ENCODE assay signal across 1 fruit fly cellular context in the genomic region with DNA sequence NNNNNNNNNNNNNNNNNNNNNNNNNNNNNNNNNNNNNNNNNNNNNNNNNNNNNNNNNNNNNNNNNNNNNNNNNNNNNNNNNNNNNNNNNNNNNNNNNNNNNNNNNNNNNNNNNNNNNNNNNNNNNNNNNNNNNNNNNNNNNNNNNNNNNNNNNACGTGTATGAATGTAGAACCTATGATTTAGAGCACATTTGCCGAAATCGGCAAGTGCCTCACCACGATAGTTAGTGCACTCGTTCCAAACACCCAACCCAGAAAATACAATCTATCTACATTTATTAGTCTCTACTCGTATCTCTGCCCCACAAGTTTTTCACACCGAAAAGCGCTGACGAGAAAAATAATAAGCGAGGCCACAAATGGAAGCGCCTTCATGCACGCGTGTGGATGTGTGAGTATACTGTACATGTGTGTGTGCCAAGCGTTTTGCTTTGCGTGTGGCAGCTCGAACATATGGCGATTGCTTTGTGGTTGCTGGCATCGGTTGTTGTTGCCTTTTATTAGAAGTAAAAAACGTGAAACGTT.
TF ChIP-seq lines count a peak whose summit lies in the region.

No protein-coding gene starts in this region.

TF ChIP-seq in whole organism, embryonic, 481 proteins besides CTCF, POLR2A, EP300 and RAD21 (continued from another document):
- TF ChIP-seq prd (optimal IDR thresholded peaks at IDR 0.05; lab: Kevin White, UChicago) (no peak), prd (GFP tag; IDR thresholded peaks at IDR 0.05; lab: Robert Waterston, UW) (no peak), CG33557 (GFP tag; optimal IDR thresholded peaks at IDR 0.05; lab: Kevin White, UChicago) (no peak), CG18764 (GFP tag; optimal IDR thresholded peaks at IDR 0.05; lab: Kevin White, UChicago) (no peak), HmgZ (tag; optimal IDR thresholded peaks at IDR 0.05; lab: Kevin White, UChicago) (peak; percentile 4), al (GFP tag; IDR thresholded peaks at IDR 0.05; lab: Robert Waterston, UW) (no peak), crc (GFP tag; optimal IDR thresholded peaks at IDR 0.05; lab: Kevin White, UChicago) (no peak), Atf3 (GFP tag; optimal IDR thresholded peaks at IDR 0.05; lab: Kevin White, UChicago) (no peak), Eip74EF (GFP tag; optimal IDR thresholded peaks at IDR 0.05; lab: Kevin White, UChicago) (no peak), z (GFP tag; IDR thresholded peaks at IDR 0.05; lab: Robert Waterston, UW) (peak; percentile 77; the same call in 2 of the 3 replicates)
TF ChIP-seq in whole organism, embryonic: peak in this region for 95.
